Fruit fly (Drosophila melanogaster) whole organism, embryonic: ENCODE results near the gene Klp67A.

Experiments
- Ada2b ChIP-seq: fragments of 200-800 bp; sonication (Bioruptor generic); IDR thresholded peaks from 2 replicates; pipeline ENCODE4 v1.3.6; 2022; ENCODE audit warnings: missing biosample characterization, missing genetic modification characterization
- CG11456 ChIP-seq: fragments of 200-800 bp; sonication (Bioruptor generic); IDR thresholded peaks from 3 replicates; pipeline ENCODE4 v1.3.6; 2022; ENCODE audit warnings: missing biosample characterization, missing genetic modification characterization
- CG14050 ChIP-seq: fragments of 200-800 bp; sonication (Bioruptor generic); IDR thresholded peaks from 3 replicates; pipeline ENCODE4 v1.3.6; 2022; ENCODE audit warnings: missing biosample characterization, missing genetic modification characterization
- CG17612 ChIP-seq: fragments of 200-800 bp; sonication (Bioruptor generic); IDR thresholded peaks from 2 replicates; pipeline ENCODE4 v1.3.6; 2022; ENCODE audit warnings: missing biosample characterization, missing genetic modification characterization
- CG18599 ChIP-seq: fragments of 200-800 bp; sonication (Bioruptor generic); optimal IDR thresholded peaks from 3 replicates; lab custom pipeline; 2017; ENCODE audit warnings: missing biosample characterization, missing genetic modification characterization, mild to moderate bottlenecking, moderate library complexity, missing genetic modification reagents
- CG2116 ChIP-seq: fragments of 200-800 bp; sonication (Bioruptor generic); optimal IDR thresholded peaks from 3 replicates; lab custom pipeline; 2018; ENCODE audit warnings: missing biosample characterization, mild to moderate bottlenecking, missing genetic modification characterization
- CG2199 ChIP-seq: fragments of 200-800 bp; sonication (Bioruptor generic); IDR thresholded peaks from 3 replicates; pipeline ENCODE4 v1.3.6; 2022; ENCODE audit warnings: missing biosample characterization, missing genetic modification characterization
- CG4328 ChIP-seq: fragments of 200-800 bp; sonication (Bioruptor generic); optimal IDR thresholded peaks from 3 replicates; lab custom pipeline; 2017; ENCODE audit warnings: missing biosample characterization, missing genetic modification reagents, missing genetic modification characterization
- CG4404 ChIP-seq: fragments of 200-800 bp; sonication (Bioruptor generic); IDR thresholded peaks from 2 replicates; pipeline ENCODE4 v1.3.6; 2022; ENCODE audit warnings: missing biosample characterization, missing genetic modification characterization
- CG4820 ChIP-seq: fragments of 200-800 bp; sonication (Bioruptor generic); optimal IDR thresholded peaks from 3 replicates; lab custom pipeline; 2016; ENCODE audit warnings: missing biosample characterization, missing genetic modification characterization
- CG7786 ChIP-seq: fragments of 200-800 bp; sonication (Bioruptor generic); optimal IDR thresholded peaks from 2 replicates; lab custom pipeline; 2016; ENCODE audit warnings: missing biosample characterization, missing genetic modification characterization
- CG8765 ChIP-seq: fragments of 200-800 bp; sonication (Bioruptor generic); IDR thresholded peaks from 2 replicates; pipeline ENCODE4 v1.3.6; 2022; ENCODE audit warnings: missing biosample characterization, missing genetic modification characterization
- CG9876 ChIP-seq: fragments of 200-800 bp; sonication (Bioruptor generic); optimal IDR thresholded peaks from 2 replicates; lab custom pipeline; 2016; ENCODE audit warnings: missing biosample characterization, missing genetic modification characterization
- CHES-1-like ChIP-seq: fragments of 200-800 bp; sonication (Bioruptor generic); optimal IDR thresholded peaks from 2 replicates; lab custom pipeline; 2016; ENCODE audit warnings: missing biosample characterization, missing genetic modification characterization
- Deaf1 ChIP-seq: fragments of 200-800 bp; optimal IDR thresholded peaks from 3 replicates; lab custom pipeline; 2019; ENCODE audit warnings: missing biosample characterization, mild to moderate bottlenecking, missing genetic modification characterization, moderate library complexity
- Dek ChIP-seq: fragments of 200-800 bp; sonication (Bioruptor generic); optimal IDR thresholded peaks from 3 replicates; lab custom pipeline; 2019; ENCODE audit warnings: missing biosample characterization, mild to moderate bottlenecking, missing genetic modification characterization, moderate library complexity
- Dip2 ChIP-seq: fragments of 200-800 bp; sonication (Bioruptor generic); IDR thresholded peaks from 2 replicates; pipeline ENCODE4 v1.3.6; 2022; ENCODE audit warnings: missing biosample characterization, missing genetic modification characterization
- Dip3 ChIP-seq: fragments of 200-800 bp; sonication (Bioruptor generic); optimal IDR thresholded peaks from 3 replicates; lab custom pipeline; 2016; ENCODE audit warnings: missing biosample characterization, missing genetic modification characterization
- HLH54F ChIP-seq: fragments of 200-800 bp; sonication (Bioruptor generic); optimal IDR thresholded peaks from 3 replicates; lab custom pipeline; 2016; ENCODE audit warnings: missing biosample characterization, missing genetic modification characterization
- Kr ChIP-seq: fragments of 200-800 bp; sonication (Bioruptor generic); optimal IDR thresholded peaks from 2 replicates; lab custom pipeline; 2017; ENCODE audit warnings: missing biosample characterization, mild to moderate bottlenecking, missing genetic modification characterization
- MTF-1 ChIP-seq: fragments of 200-800 bp; sonication (Bioruptor generic); optimal IDR thresholded peaks from 2 replicates; lab custom pipeline; 2018; ENCODE audit warnings: missing biosample characterization, mild to moderate bottlenecking, missing genetic modification characterization, borderline replicate concordance
- Nf-YA ChIP-seq: fragments of 200-800 bp; sonication (Bioruptor generic); IDR thresholded peaks from 2 replicates; pipeline ENCODE4 v1.3.6; 2022; ENCODE audit warnings: missing biosample characterization, missing genetic modification characterization
- Oaz ChIP-seq: fragments of 200-800 bp; sonication (Bioruptor generic); IDR thresholded peaks from 2 replicates; pipeline ENCODE4 v1.3.6; 2022; ENCODE audit warnings: missing biosample characterization, missing genetic modification characterization
- Oli ChIP-seq: fragments of 200-800 bp; sonication (Bioruptor generic); optimal IDR thresholded peaks from 2 replicates; lab custom pipeline; 2018; ENCODE audit warnings: missing biosample characterization, mild to moderate bottlenecking, missing genetic modification characterization, moderate library complexity
- Ssrp ChIP-seq: fragments of 200-800 bp; sonication (Bioruptor generic); optimal IDR thresholded peaks from 2 replicates; lab custom pipeline; 2018; ENCODE audit warnings: missing biosample characterization, mild to moderate bottlenecking, missing genetic modification characterization, moderate library complexity
- Xrp1 ChIP-seq: fragments of 200-800 bp; sonication (Bioruptor generic); IDR thresholded peaks from 2 replicates; pipeline ENCODE4 v1.3.6; 2022; ENCODE audit warnings: missing biosample characterization, missing genetic modification characterization
- bowl ChIP-seq: fragments of 200-800 bp; sonication (Bioruptor generic); IDR thresholded peaks from 2 replicates; pipeline ENCODE4 v1.3.6; 2022; ENCODE audit warnings: missing biosample characterization, missing genetic modification characterization
- bsh ChIP-seq, 2 experiments: fragments of 200-800 bp; sonication (Bioruptor generic); optimal IDR thresholded peaks; 2 replicates each; lab custom pipeline; 2017 to 2018; ENCODE audit warnings: mild to moderate bottlenecking in 2 of 2, missing biosample characterization in 2 of 2, missing genetic modification characterization in 2 of 2, moderate library complexity in 1 of 2
- caup ChIP-seq: fragments of 200-800 bp; sonication (Bioruptor generic); optimal IDR thresholded peaks from 3 replicates; lab custom pipeline; 2017; ENCODE audit warnings: missing biosample characterization, mild to moderate bottlenecking, missing genetic modification characterization, moderate library complexity; ENCODE audit not compliant: severe bottlenecking
- ci ChIP-seq: fragments of 200-800 bp; sonication (Bioruptor generic); IDR thresholded peaks from 3 replicates; pipeline ENCODE4 v1.3.6; 2022; ENCODE audit warnings: missing biosample characterization, missing genetic modification characterization
- ind ChIP-seq: fragments of 200-800 bp; sonication (Bioruptor generic); optimal IDR thresholded peaks from 3 replicates; lab custom pipeline; 2016; ENCODE audit warnings: missing biosample characterization, missing genetic modification characterization
- jing ChIP-seq: fragments of 200-800 bp; sonication (Bioruptor generic); optimal IDR thresholded peaks from 2 replicates; lab custom pipeline; 2018; ENCODE audit warnings: missing biosample characterization, mild to moderate bottlenecking, missing genetic modification characterization
- knrl ChIP-seq: fragments of 200-800 bp; sonication (Bioruptor generic); IDR thresholded peaks from 3 replicates; pipeline ENCODE4 v1.3.6; 2022; ENCODE audit warnings: missing biosample characterization, missing genetic modification characterization; ENCODE audit not compliant: partially characterized antibody
- lmd ChIP-seq: fragments of 200-800 bp; sonication (Bioruptor generic); IDR thresholded peaks from 2 replicates; pipeline ENCODE4 v1.3.6; 2022; ENCODE audit warnings: missing biosample characterization, missing genetic modification characterization
- p53 ChIP-seq: fragments of 200-800 bp; sonication (Bioruptor generic); optimal IDR thresholded peaks from 2 replicates; lab custom pipeline; 2016; ENCODE audit warnings: missing biosample characterization, missing genetic modification characterization
- peb ChIP-seq: fragments of 200-800 bp; sonication (Bioruptor generic); IDR thresholded peaks from 2 replicates; pipeline ENCODE4 v1.3.6; 2022; ENCODE audit warnings: missing biosample characterization, missing genetic modification characterization
- pfk ChIP-seq: fragments of 200-800 bp; sonication (Bioruptor generic); optimal IDR thresholded peaks from 2 replicates; lab custom pipeline; 2018; ENCODE audit warnings: missing biosample characterization, mild to moderate bottlenecking, missing genetic modification characterization, moderate library complexity
- pho ChIP-seq: fragments of 200-800 bp; sonication (Bioruptor generic); optimal IDR thresholded peaks from 2 replicates; lab custom pipeline; 2016; ENCODE audit warnings: missing biosample characterization, missing genetic modification characterization
- pum ChIP-seq: fragments of 200-800 bp; sonication (Bioruptor generic); optimal IDR thresholded peaks from 2 replicates; lab custom pipeline; 2016; ENCODE audit warnings: missing biosample characterization, missing genetic modification characterization
- pzg ChIP-seq: fragments of 200-800 bp; sonication (Bioruptor generic); optimal IDR thresholded peaks from 3 replicates; lab custom pipeline; 2018; ENCODE audit warnings: missing biosample characterization, mild to moderate bottlenecking, missing genetic modification characterization, moderate library complexity
- sc ChIP-seq, 3 experiments: fragments of >200 bp in 2 of 3; fragments of 200-800 bp in 1 of 3; sonication (Bioruptor generic) in 1 of 3; optimal IDR thresholded peaks; 2 replicates in 2 of 3; 3 replicates in 1 of 3; lab custom pipeline; 2017; ENCODE audit warnings: mild to moderate bottlenecking in 1 of 3, missing biosample characterization in 1 of 3, missing genetic modification characterization in 1 of 3, missing genetic modification reagents in 1 of 3
- sd ChIP-seq: fragments of 200-800 bp; sonication (Bioruptor generic); optimal IDR thresholded peaks from 3 replicates; lab custom pipeline; 2018; ENCODE audit warnings: missing biosample characterization, mild to moderate bottlenecking, missing genetic modification characterization, moderate library complexity
- shn ChIP-seq: fragments of 200-800 bp; sonication (Bioruptor generic); optimal IDR thresholded peaks from 3 replicates; lab custom pipeline; 2016; ENCODE audit warnings: missing biosample characterization, missing genetic modification characterization
- slp2 ChIP-seq: fragments of 200-800 bp; sonication (Bioruptor generic); optimal IDR thresholded peaks from 2 replicates; lab custom pipeline; 2016; ENCODE audit warnings: missing biosample characterization, missing genetic modification characterization
- sob ChIP-seq: fragments of 200-800 bp; sonication (Bioruptor generic); IDR thresholded peaks from 2 replicates; pipeline ENCODE4 v1.3.6; 2022; ENCODE audit warnings: missing biosample characterization, missing genetic modification characterization
- trh ChIP-seq: fragments of 200-800 bp; sonication (Bioruptor generic); optimal IDR thresholded peaks from 2 replicates; lab custom pipeline; 2016; ENCODE audit warnings: missing biosample characterization, missing genetic modification characterization
- unc-4 ChIP-seq: fragments of 200-800 bp; sonication (Bioruptor generic); IDR thresholded peaks from 2 replicates; pipeline ENCODE4 v1.3.6; 2022; ENCODE audit warnings: missing biosample characterization, missing genetic modification characterization; ENCODE audit not compliant: partially characterized antibody
- yki ChIP-seq: fragments of >200 bp; optimal IDR thresholded peaks from 3 replicates; lab custom pipeline; 2018
- zen ChIP-seq: fragments of 200-800 bp; sonication (Bioruptor generic); optimal IDR thresholded peaks from 3 replicates; lab custom pipeline; 2018; ENCODE audit warnings: missing biosample characterization, mild to moderate bottlenecking, missing genetic modification characterization, moderate library complexity
- zf30C ChIP-seq: fragments of 200-800 bp; sonication (Bioruptor generic); optimal IDR thresholded peaks from 3 replicates; lab custom pipeline; 2018; ENCODE audit warnings: missing biosample characterization, mild to moderate bottlenecking, missing genetic modification characterization

The Klp67A gene

DNA sequence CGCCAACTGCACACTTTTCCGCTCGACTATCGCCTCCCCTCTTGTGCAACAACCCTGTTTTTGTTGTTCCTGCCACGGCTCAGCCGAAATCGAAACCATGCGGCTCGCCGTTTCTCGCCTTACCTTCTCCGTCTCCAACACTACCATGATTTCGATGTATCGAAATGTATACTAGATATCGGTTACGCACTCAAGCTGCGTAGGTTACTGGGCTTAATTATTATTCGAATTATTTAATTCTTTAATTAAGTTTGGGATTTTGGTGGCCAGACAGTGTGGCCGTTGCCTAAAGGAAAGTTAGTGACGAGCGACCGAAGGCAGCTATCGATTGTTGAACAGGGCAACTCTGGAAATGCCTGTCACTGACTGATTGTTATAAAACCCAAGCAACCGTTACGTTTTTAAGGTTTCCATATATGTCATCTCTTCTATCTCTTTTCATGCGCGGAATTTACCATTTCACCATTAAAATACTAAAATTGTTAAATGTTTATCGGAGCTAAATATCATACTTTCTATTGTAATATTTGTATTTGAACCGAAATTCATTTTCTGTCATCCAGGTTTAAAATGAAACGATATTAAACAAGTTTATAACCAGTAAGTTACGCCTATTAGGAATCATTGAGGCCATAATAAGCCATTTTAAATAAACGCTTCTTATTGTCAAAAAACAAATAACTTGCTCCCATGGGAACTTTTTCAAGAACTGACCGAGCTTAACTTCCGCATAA lies 35.5 kb upstream of the Klp67A start, which contains the start of gene eIF4E1 (continued):
- TF ChIP-seq CG4404 (GFP tag; lab: Robert Waterston, UW) (no peak), knrl (peak; percentile 86), zf30C (GFP tag; lab: Kevin White, UChicago) (no peak), Dip3 (no peak), CG9876 (GFP tag; lab: Kevin White, UChicago) (peak; percentile 5), CHES-1-like (GFP tag; lab: Kevin White, UChicago) (no peak), CG7786 (GFP tag; lab: Kevin White, UChicago) (no peak), zen (tag; lab: Kevin White, UChicago) (peak; percentile 30), Oli (tag; lab: Kevin White, UChicago) (no peak), CG2199 (GFP tag; lab: Robert Waterston, UW) (peak; percentile 84; the same call in 2 of the 3 replicates), Ssrp (tag; lab: Kevin White, UChicago) (no peak), Deaf1 (tag; lab: Kevin White, UChicago) (no peak), jing (GFP tag; lab: Kevin White, UChicago) (no peak), peb (GFP tag; lab: Robert Waterston, UW) (no peak), Dip2 (GFP tag; lab: Robert Waterston, UW) (no peak), pzg (GFP tag; lab: Kevin White, UChicago) (peak; percentile 94), CG4820 (GFP tag; lab: Kevin White, UChicago) (no peak), sob (peak; percentile 41), ci (GFP tag; lab: Robert Waterston, UW) (no peak), CG8765 (GFP tag; lab: Robert Waterston, UW) (no peak), Oaz (GFP tag; lab: Robert Waterston, UW) (no peak), CG2116 (GFP tag; lab: Kevin White, UChicago) (peak; percentile 98), MTF-1 (no peak), sd (tag; lab: Kevin White, UChicago) (peak; percentile 21), pho (no peak), trh (GFP tag; lab: Kevin White, UChicago) (no peak), CG14050 (no peak), yki (lab: Kevin White, UChicago) (no peak), unc-4 (peak; percentile 74), CG4328 (GFP tag; lab: Kevin White, UChicago) (no peak), pum (GFP tag; lab: Kevin White, UChicago) (no peak), p53 (GFP tag; lab: Kevin White, UChicago) (no peak), CG17612 (no peak), ind (no peak), shn (GFP tag; lab: Kevin White, UChicago) (no peak), CG11456 (GFP tag; lab: Robert Waterston, UW) (no peak), Nf-YA (0 out of 2 replicates have a peak, but pooled peaks have one; percentile 5), Xrp1 (GFP tag; lab: Robert Waterston, UW) (no peak), Ada2b (GFP tag; lab: Robert Waterston, UW) (no peak), sc (optimal IDR thresholded peaks at IDR 0.05; lab: Kevin White, UChicago) (no peak), sc (GFP tag; optimal IDR thresholded peaks at IDR 0.05; lab: Kevin White, UChicago) (no peak), slp2 (GFP tag; lab: Kevin White, UChicago) (no peak), bowl (no peak), pfk (GFP tag; lab: Kevin White, UChicago) (no peak), lmd (no peak), CG18599 (no peak), bsh (GFP tag; optimal IDR thresholded peaks at IDR 0.05; lab: Kevin White, UChicago) (no peak), HLH54F (GFP tag; lab: Kevin White, UChicago) (peak; percentile 29), Kr (GFP tag; lab: Kevin White, UChicago) (no peak), caup (GFP tag; lab: Kevin White, UChicago) (no peak), Dek (tag; lab: Kevin White, UChicago) (peak; percentile 1)
